Worm (Caenorhabditis elegans): ENCODE data around the gene cwp-5.

- no peak for TF ChIP-seq sma-3 (GFP tag; optimal IDR thresholded peaks at IDR 0.05)
- TF ChIP-seq nhr-237 (tag; optimal IDR thresholded peaks at IDR 0.05): no peak
- no peak for TF ChIP-seq unc-62 (GFP tag; optimal IDR thresholded peaks at IDR 0.05)
- no peak for TF ChIP-seq nhr-77 (tag; optimal IDR thresholded peaks at IDR 0.05)
- no peak for TF ChIP-seq mab-5 (tag; optimal IDR thresholded peaks at IDR 0.05)
- TF ChIP-seq elt-3 (tag; optimal IDR thresholded peaks at IDR 0.05): no peak
- TF ChIP-seq ztf-11 (tag; optimal IDR thresholded peaks at IDR 0.05): no peak
- TF ChIP-seq skn-1 (tag; optimal IDR thresholded peaks at IDR 0.05): no peak
Measured at ce11 chrX:13212528-13212927, 22.8 kb upstream of the cwp-5 start.
